Worm (Caenorhabditis elegans) whole organism, mixed stage, embryonic: Measurements from ENCODE around the gene Y48G9A.9.

Source experiments
- ces-1 ChIP-seq: fragments of 150-350 bp; optimal IDR thresholded peaks from 2 replicates; lab custom pipeline; 2014; ENCODE audit warnings: missing biosample characterization, missing genetic modification reagents, missing genetic modification characterization
- elt-3 ChIP-seq: fragments of 150-350 bp; optimal IDR thresholded peaks from 2 replicates; lab custom pipeline; 2014; ENCODE audit warnings: missing biosample characterization, missing genetic modification characterization
- flh-1 ChIP-seq: fragments of 200-800 bp; sonication (Bioruptor generic); optimal IDR thresholded peaks from 2 replicates; lab custom pipeline; 2018; ENCODE audit warnings: mild to moderate bottlenecking, missing genetic modification characterization, moderate library complexity, missing compliant biosample characterization
- ham-2 ChIP-seq: fragments of 200-800 bp; sonication (Bioruptor generic); optimal IDR thresholded peaks from 2 replicates; lab custom pipeline; 2018; ENCODE audit warnings: mild to moderate bottlenecking, missing genetic modification characterization, missing compliant biosample characterization
- lsy-2 ChIP-seq: fragments of 150-350 bp; optimal IDR thresholded peaks from 2 replicates; lab custom pipeline; 2014; ENCODE audit warnings: missing biosample characterization, missing genetic modification characterization
- nhr-12 ChIP-seq: fragments of 150-350 bp; optimal IDR thresholded peaks from 2 replicates; lab custom pipeline; 2014; ENCODE audit warnings: missing biosample characterization, missing genetic modification characterization
- nhr-237 ChIP-seq: fragments of 150-350 bp; optimal IDR thresholded peaks from 2 replicates; lab custom pipeline; 2014; ENCODE audit warnings: missing biosample characterization, missing genetic modification characterization
- snpc-4 ChIP-seq: fragments of 150-350 bp; optimal IDR thresholded peaks from 2 replicates; lab custom pipeline; 2014; ENCODE audit warnings: missing biosample characterization, missing genetic modification characterization
- unc-120 ChIP-seq: sonication (generic microtip); optimal IDR thresholded peaks from 2 replicates; lab custom pipeline; 2017; ENCODE audit warnings: missing genetic modification characterization, missing compliant biosample characterization; ENCODE audit not compliant: poor library complexity, severe bottlenecking
- ztf-11 ChIP-seq: fragments of 150-350 bp; optimal IDR thresholded peaks from 2 replicates; lab custom pipeline; 2014; ENCODE audit warnings: missing biosample characterization, missing genetic modification characterization

ce11 chrIII:2123673-2124187, 31.2 kb downstream of the Y48G9A.9 start, which contains the start of gene frl-1:
- TF ChIP-seq ham-2 (GFP tag; lab: Kevin White, UChicago) = no peak
- no peak for TF ChIP-seq ces-1 (GFP tag; lab: Kevin White, UChicago)
- TF ChIP-seq unc-120 (tag; lab: Kevin White, UChicago) = no peak
- TF ChIP-seq nhr-237 (tag; lab: Kevin White, UChicago) = no peak
- no peak for TF ChIP-seq lsy-2 (tag; lab: Kevin White, UChicago)
- TF ChIP-seq elt-3 = no peak
- TF ChIP-seq flh-1 (GFP tag; lab: Kevin White, UChicago) = no peak
- TF ChIP-seq snpc-4 (tag; lab: Kevin White, UChicago) = no peak
- no peak for TF ChIP-seq ztf-11
- no peak for TF ChIP-seq nhr-12 (tag; lab: Kevin White, UChicago)
